Worm (Caenorhabditis elegans): ENCODE measurements around the gene F49F1.17.

F49F1.17 gene

DNA sequence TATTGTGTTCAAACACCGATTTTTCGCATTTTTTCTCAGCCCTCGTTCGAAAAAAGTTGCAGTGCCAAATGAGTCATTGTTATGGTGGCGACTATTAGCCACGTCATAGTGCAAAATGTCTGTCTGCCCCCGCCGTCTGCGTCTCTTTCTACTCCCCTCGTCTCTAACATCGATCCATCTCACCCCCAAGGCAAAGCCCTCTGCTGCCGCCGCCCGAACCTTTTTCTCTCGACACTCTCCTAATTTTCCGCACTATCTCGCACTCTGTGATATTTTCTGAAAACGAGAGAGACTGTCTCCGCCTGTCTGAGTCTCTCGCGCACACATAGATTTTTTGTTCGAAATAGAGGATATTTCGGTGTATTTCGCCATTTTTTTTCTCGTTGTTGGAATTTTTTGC lies 42.6 kb downstream of the F49F1.17 start:
- TF ChIP-seq ZK546.5 (tag; optimal IDR thresholded peaks at IDR 0.05) (no peak), lsy-2 (tag; optimal IDR thresholded peaks at IDR 0.05) (peak; percentile 62 to 83), nhr-11 (tag; optimal IDR thresholded peaks at IDR 0.05) (no peak), mbf-1 (tag; optimal IDR thresholded peaks at IDR 0.05) (no peak), ztf-1 (GFP tag; conservative IDR thresholded peaks at IDR 0.05) (no peak), aly-2 (tag; optimal IDR thresholded peaks at IDR 0.05) (no peak), lin-11 (tag; optimal IDR thresholded peaks at IDR 0.05) (peak; percentile 4), unc-39 (tag; optimal IDR thresholded peaks at IDR 0.05) (no peak), ztf-11 (tag; optimal IDR thresholded peaks at IDR 0.05) (no peak), nhr-10 (tag; optimal IDR thresholded peaks at IDR 0.05) (no peak), nhr-77 (tag; optimal IDR thresholded peaks at IDR 0.05) (no peak), unc-62 (GFP tag; optimal IDR thresholded peaks at IDR 0.05) (no peak), nhr-237 (tag; optimal IDR thresholded peaks at IDR 0.05) (peak; percentile 4), mdl-1 (tag; optimal IDR thresholded peaks at IDR 0.05) (peak in 1 of 2 experiments; percentile 58), ama-1 (optimal IDR thresholded peaks at IDR 0.05) (no peak), zag-1 (tag; optimal IDR thresholded peaks at IDR 0.05) (peak; percentile 54), lin-39 (tag; optimal IDR thresholded peaks at IDR 0.05) (no peak), R02D3.7 (tag; optimal IDR thresholded peaks at IDR 0.05) (no peak), nhr-25 (tag; optimal IDR thresholded peaks at IDR 0.05) (peak; percentile 51), ceh-16 (tag; optimal IDR thresholded peaks at IDR 0.05) (no peak), egl-27 (tag; optimal IDR thresholded peaks at IDR 0.05) (peak; percentile 67), C34F6.9 (tag; optimal IDR thresholded peaks at IDR 0.05) (peak; percentile 78), nhr-21 (tag; optimal IDR thresholded peaks at IDR 0.05) (peak; percentile 57), alr-1 (tag; optimal IDR thresholded peaks at IDR 0.05) (no peak), blmp-1 (tag; optimal IDR thresholded peaks at IDR 0.05; ENCODE audit: insufficient read depth) (no peak), sma-9 (GFP tag; optimal IDR thresholded peaks at IDR 0.05) (peak; percentile 89), sma-9 (tag; optimal IDR thresholded peaks at IDR 0.05) (no peak), snpc-4 (tag; optimal IDR thresholded peaks at IDR 0.05) (peak; percentile 49), nhr-6 (tag; optimal IDR thresholded peaks at IDR 0.05) (peak; percentile 44), elt-3 (tag; optimal IDR thresholded peaks at IDR 0.05) (no peak), skn-1 (tag; optimal IDR thresholded peaks at IDR 0.05) (no peak), lin-13 (GFP tag; optimal IDR thresholded peaks at IDR 0.05) (peak; percentile 66), gmeb-1 (tag; optimal IDR thresholded peaks at IDR 0.05) (peak; percentile 67), elt-1 (tag; optimal IDR thresholded peaks at IDR 0.05) (no peak), sem-4 (tag; optimal IDR thresholded peaks at IDR 0.05) (peak; percentile 54), fos-1 (tag; optimal IDR thresholded peaks at IDR 0.05) (peak; percentile 90), sma-3 (GFP tag; optimal IDR thresholded peaks at IDR 0.05) (peak; percentile 84), ztf-4 (tag; optimal IDR thresholded peaks at IDR 0.05) (peak; percentile 55), F13H6.1 (tag; optimal IDR thresholded peaks at IDR 0.05) (peak; percentile 91), Y55F3AM.14 (GFP tag; optimal IDR thresholded peaks at IDR 0.05) (peak; percentile 26), ceh-82 (tag; optimal IDR thresholded peaks at IDR 0.05) (peak; percentile 75), dmd-4 (tag; optimal IDR thresholded peaks at IDR 0.05) (no peak), nhr-23 (tag; optimal IDR thresholded peaks at IDR 0.05) (no peak), unc-55 (GFP tag; optimal IDR thresholded peaks at IDR 0.05) (peak; percentile 84), mab-5 (tag; optimal IDR thresholded peaks at IDR 0.05) (peak; percentile 23), nhr-12 (tag; optimal IDR thresholded peaks at IDR 0.05) (no peak), peb-1 (tag; optimal IDR thresholded peaks at IDR 0.05) (no peak), nhr-129 (tag; optimal IDR thresholded peaks at IDR 0.05) (peak; percentile 69), crh-2 (tag; optimal IDR thresholded peaks at IDR 0.05) (peak; percentile 96)
